Fruit fly (Drosophila melanogaster) whole organism, adult: ENCODE data around the gene CG34140.

Experiments
- CG1620 ChIP-seq: fragments of 200-800 bp; sonication (Bioruptor generic); optimal IDR thresholded peaks from 2 replicates; lab custom pipeline; 2016; ENCODE audit warnings: missing biosample characterization, missing genetic modification characterization
- CG7045 ChIP-seq: fragments of 200-800 bp; sonication (Bioruptor generic); optimal IDR thresholded peaks from 2 replicates; lab custom pipeline; 2017; ENCODE audit warnings: missing biosample characterization, mild to moderate bottlenecking, missing genetic modification characterization
- Crg-1 ChIP-seq: fragments of 200-800 bp; sonication (Bioruptor generic); optimal IDR thresholded peaks from 2 replicates; lab custom pipeline; 2016; ENCODE audit warnings: missing biosample characterization, missing genetic modification characterization
- Hr96 ChIP-seq: fragments of 200-800 bp; sonication (Bioruptor generic); optimal IDR thresholded peaks from 2 replicates; lab custom pipeline; 2016; ENCODE audit warnings: missing biosample characterization, missing genetic modification characterization
- ovo ChIP-seq: fragments of 200-800 bp; sonication (Bioruptor generic); optimal IDR thresholded peaks from 2 replicates; lab custom pipeline; 2016; ENCODE audit warnings: missing biosample characterization, missing genetic modification characterization
- tj ChIP-seq: fragments of 200-800 bp; sonication (Bioruptor generic); optimal IDR thresholded peaks from 3 replicates; lab custom pipeline; 2017; ENCODE audit warnings: missing biosample characterization, mild to moderate bottlenecking, missing genetic modification characterization, moderate library complexity

dm6 chr3L:140838-141559 lies 43.2 kb downstream of the CG34140 start:
- TF ChIP-seq tj (GFP tag; lab: Kevin White, UChicago) = no peak
- peak; percentile 91 for TF ChIP-seq ovo (GFP tag; lab: Kevin White, UChicago)
- TF ChIP-seq Hr96 = no peak
- no peak for TF ChIP-seq CG7045 (GFP tag; lab: Kevin White, UChicago)
- no peak for TF ChIP-seq CG1620 (GFP tag; lab: Kevin White, UChicago)
- no peak for TF ChIP-seq Crg-1
